Fruit fly (Drosophila melanogaster): ENCODE measurements around the gene Saf-B.
A peak's percentile ranks its signal among the peaks of the same experiment; 100 is the strongest.

Gene Saf-B

DNA sequence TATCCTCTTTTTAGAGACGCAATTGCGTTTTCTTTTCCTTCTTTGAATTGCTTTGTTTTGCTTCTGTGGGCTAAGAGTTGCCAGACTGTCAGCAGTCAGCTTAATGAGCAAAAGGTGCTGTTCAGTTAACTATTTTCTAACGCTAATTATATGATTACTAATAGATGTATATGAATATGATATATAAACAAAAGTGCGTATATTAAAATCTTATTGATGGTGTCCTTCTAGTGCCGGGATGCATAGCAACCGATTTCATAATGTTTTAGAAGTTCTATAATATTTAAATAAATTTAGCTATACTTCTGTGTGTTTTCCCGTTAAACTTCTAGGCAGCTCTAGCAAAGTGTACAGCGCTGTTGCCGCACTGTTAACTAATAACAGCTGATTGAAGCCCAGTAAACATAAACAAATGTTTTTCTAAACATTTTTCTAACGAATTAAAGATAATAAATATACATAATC, 12.7 kb downstream of the Saf-B start, which contains the start of the genes Kaz and CG43273 (continued):
- TF ChIP-seq trh (GFP tag; optimal IDR thresholded peaks at IDR 0.05) = no peak
- 0 out of 2 replicates have a peak, but pooled peaks have one; percentile 11 for TF ChIP-seq stc (GFP tag; IDR thresholded peaks at IDR 0.05)
- TF ChIP-seq chm (GFP tag; IDR thresholded peaks at IDR 0.05) = peak; percentile 19; the same call in 1 of the 2 replicates
- TF ChIP-seq salm (tag; optimal IDR thresholded peaks at IDR 0.05) = no peak
- TF ChIP-seq dati (GFP tag; IDR thresholded peaks at IDR 0.05) = no peak
- peak; percentile 73 for TF ChIP-seq CG17829 (tag; optimal IDR thresholded peaks at IDR 0.05)
- peak; percentile 46 for TF ChIP-seq CG17359 (tag; optimal IDR thresholded peaks at IDR 0.05)
- peak; percentile 14 for TF ChIP-seq CG34376 (GFP tag; optimal IDR thresholded peaks at IDR 0.05)
- peak; percentile 35 for TF ChIP-seq slou (GFP tag; optimal IDR thresholded peaks at IDR 0.05)
- TF ChIP-seq ash1 (GFP tag; optimal IDR thresholded peaks at IDR 0.05) = no peak
- no peak for TF ChIP-seq CG31388 (GFP tag; optimal IDR thresholded peaks at IDR 0.05)
- no peak for TF ChIP-seq mld (GFP tag; IDR thresholded peaks at IDR 0.05; ENCODE audit: partially characterized antibody)
- peak; percentile 35 for TF ChIP-seq pzg (GFP tag; optimal IDR thresholded peaks at IDR 0.05)
- no peak for TF ChIP-seq Dref (GFP tag; IDR thresholded peaks at IDR 0.05)
- TF ChIP-seq Vsx1 (GFP tag; optimal IDR thresholded peaks at IDR 0.05) = no peak
- no peak for TF ChIP-seq sc (optimal IDR thresholded peaks at IDR 0.05)
- no peak for TF ChIP-seq sc (GFP tag; optimal IDR thresholded peaks at IDR 0.05)
- peak; percentile 54 for TF ChIP-seq ewg (GFP tag; optimal IDR thresholded peaks at IDR 0.05)
- TF ChIP-seq luna (GFP tag; optimal IDR thresholded peaks at IDR 0.05) = no peak
- no peak for TF ChIP-seq CG43689 (GFP tag; IDR thresholded peaks at IDR 0.05)
- TF ChIP-seq HmgZ (tag; optimal IDR thresholded peaks at IDR 0.05) = peak; percentile 74
- peak; percentile 75 for TF ChIP-seq Xbp1 (GFP tag; optimal IDR thresholded peaks at IDR 0.05)
- TF ChIP-seq br (optimal IDR thresholded peaks at IDR 0.05) = no peak
- no peak for TF ChIP-seq CG30431 (GFP tag; optimal IDR thresholded peaks at IDR 0.05)
- TF ChIP-seq rib (GFP tag; IDR thresholded peaks at IDR 0.05) = no peak
- no peak for TF ChIP-seq ato (GFP tag; IDR thresholded peaks at IDR 0.05; ENCODE audit: partially characterized antibody)
- TF ChIP-seq Max (GFP tag; optimal IDR thresholded peaks at IDR 0.05) = peak; percentile 56
- no peak for TF ChIP-seq Elba2 (GFP tag; optimal IDR thresholded peaks at IDR 0.05)
- peak; percentile 22 for TF ChIP-seq CG1233 (GFP tag; optimal IDR thresholded peaks at IDR 0.05)
- peak; percentile 44 for TF ChIP-seq CG17186 (GFP tag; optimal IDR thresholded peaks at IDR 0.05)
- TF ChIP-seq bigmax (GFP tag; optimal IDR thresholded peaks at IDR 0.05) = no peak
- no peak for TF ChIP-seq CG11696 (GFP tag; IDR thresholded peaks at IDR 0.05)
- TF ChIP-seq Taf1 (GFP tag; IDR thresholded peaks at IDR 0.05) = no peak
- TF ChIP-seq CG15269 (tag; optimal IDR thresholded peaks at IDR 0.05) = no peak
- no peak for TF ChIP-seq gro (GFP tag; optimal IDR thresholded peaks at IDR 0.05)
- TF ChIP-seq Atf6 (GFP tag; IDR thresholded peaks at IDR 0.05) = no peak
- no peak for TF ChIP-seq repo (GFP tag; optimal IDR thresholded peaks at IDR 0.05)
- no peak for TF ChIP-seq gfzf (GFP tag; optimal IDR thresholded peaks at IDR 0.05)
- TF ChIP-seq Bdp1 (GFP tag; optimal IDR thresholded peaks at IDR 0.05) = no peak
- no peak for TF ChIP-seq wek (GFP tag; optimal IDR thresholded peaks at IDR 0.05)
- TF ChIP-seq Hmx (GFP tag; optimal IDR thresholded peaks at IDR 0.05) = no peak
- no peak for TF ChIP-seq CG1603 (tag; optimal IDR thresholded peaks at IDR 0.05)
- TF ChIP-seq Trl (optimal IDR thresholded peaks at IDR 0.05) = no peak
- TF ChIP-seq Trl (GFP tag; optimal IDR thresholded peaks at IDR 0.05) = no peak
- TF ChIP-seq CG13424 (tag; optimal IDR thresholded peaks at IDR 0.05) = peak; percentile 77
- TF ChIP-seq pnt (GFP tag; optimal IDR thresholded peaks at IDR 0.05) = peak; percentile 3
- peak; percentile 2 for TF ChIP-seq CG7271 (tag; optimal IDR thresholded peaks at IDR 0.05)
- TF ChIP-seq gcm2 (GFP tag; optimal IDR thresholded peaks at IDR 0.05) = no peak
- TF ChIP-seq unc-4 (GFP tag; IDR thresholded peaks at IDR 0.05; ENCODE audit: partially characterized antibody) = no peak
- TF ChIP-seq Kr (GFP tag; optimal IDR thresholded peaks at IDR 0.05) = no peak
- TF ChIP-seq CG8290 (GFP tag; optimal IDR thresholded peaks at IDR 0.05) = peak; percentile 12
- TF ChIP-seq CG8290 (tag; optimal IDR thresholded peaks at IDR 0.05) = no peak
- no peak for TF ChIP-seq GATAe (GFP tag; conservative IDR thresholded peaks at IDR 0.05)

All from whole organism, embryonic.